Fruit fly (Drosophila melanogaster): ENCODE measurements around the gene CG42537.

CG42537 gene

dm6 chr3R:6351181-6351580 is 26.4 kb upstream of the CG42537 start (continued):
- TF ChIP-seq onecut (GFP tag; IDR thresholded peaks at IDR 0.05) (peak; percentile 84), grn (GFP tag; optimal IDR thresholded peaks at IDR 0.05) (no peak), stc (GFP tag; IDR thresholded peaks at IDR 0.05) (0 out of 2 replicates have a peak, but pooled peaks have one; percentile 11), cad (GFP tag; optimal IDR thresholded peaks at IDR 0.05) (peak; percentile 61), HHEX (GFP tag; optimal IDR thresholded peaks at IDR 0.05) (no peak), so (GFP tag; IDR thresholded peaks at IDR 0.05) (peak; percentile 44; the same call in 1 of the 3 replicates), CG4282 (GFP tag; optimal IDR thresholded peaks at IDR 0.05) (no peak), CG16779 (GFP tag; IDR thresholded peaks at IDR 0.05) (0 out of 2 replicates have a peak, but pooled peaks have one; percentile 16), Gug (GFP tag; IDR thresholded peaks at IDR 0.05) (no peak), pros (GFP tag; optimal IDR thresholded peaks at IDR 0.05) (peak; percentile 79), pan (optimal IDR thresholded peaks at IDR 0.05) (no peak), pan (GFP tag; optimal IDR thresholded peaks at IDR 0.05 in 1 of 2, IDR thresholded peaks at IDR 0.05 in 1 of 2) (peak in 1 of 2 experiments; percentile 22), Elba2 (GFP tag; optimal IDR thresholded peaks at IDR 0.05) (peak; percentile 56), seq (GFP tag; IDR thresholded peaks at IDR 0.05) (no peak), kni (GFP tag; optimal IDR thresholded peaks at IDR 0.05) (peak; percentile 21), rib (GFP tag; IDR thresholded peaks at IDR 0.05) (no peak), Antp (GFP tag; optimal IDR thresholded peaks at IDR 0.05) (no peak), cg (GFP tag; optimal IDR thresholded peaks at IDR 0.05) (peak; percentile 85), Neu2 (GFP tag; optimal IDR thresholded peaks at IDR 0.05; ENCODE audit: borderline replicate concordance) (peak; percentile 39), gcm2 (GFP tag; optimal IDR thresholded peaks at IDR 0.05) (no peak), otp (GFP tag; IDR thresholded peaks at IDR 0.05) (0 out of 3 replicates have a peak, but pooled peaks have one; percentile 4), CG7372 (GFP tag; IDR thresholded peaks at IDR 0.05) (no peak), Nf-YB (GFP tag; optimal IDR thresholded peaks at IDR 0.05) (peak; percentile 21), MBD-R2 (GFP tag; IDR thresholded peaks at IDR 0.05) (peak; percentile 13; the same call in 1 of the 2 replicates), CG9437 (GFP tag; optimal IDR thresholded peaks at IDR 0.05) (peak; percentile 22), kah (GFP tag; optimal IDR thresholded peaks at IDR 0.05) (no peak), z (GFP tag; IDR thresholded peaks at IDR 0.05) (0 out of 3 replicates have a peak, but pooled peaks have one; percentile 31), CG2889 (GFP tag; IDR thresholded peaks at IDR 0.05) (no peak), CG2199 (GFP tag; IDR thresholded peaks at IDR 0.05) (peak; percentile 66; the same call in 1 of the 3 replicates), CG7357 (GFP tag; IDR thresholded peaks at IDR 0.05) (no peak), CG3281 (GFP tag; optimal IDR thresholded peaks at IDR 0.05) (no peak), Dbx (GFP tag; IDR thresholded peaks at IDR 0.05) (no peak), croc (GFP tag; conservative IDR thresholded peaks at IDR 0.05) (no peak), CG8359 (GFP tag; optimal IDR thresholded peaks at IDR 0.05; ENCODE audit: borderline replicate concordance) (peak; percentile 43), CG6683 (GFP tag; optimal IDR thresholded peaks at IDR 0.05) (no peak), Med (GFP tag) (peak; percentile 27), MESR4 (GFP tag; optimal IDR thresholded peaks at IDR 0.05) (peak; percentile 51), CG6813 (GFP tag; optimal IDR thresholded peaks at IDR 0.05) (peak; percentile 21), Hmx (GFP tag; optimal IDR thresholded peaks at IDR 0.05) (no peak)

dm6 chr3R:6351696-6352378 is 25.8 kb upstream of the CG42537 start:
- TF ChIP-seq run (tag; optimal IDR thresholded peaks at IDR 0.05), result peak; percentile 24
- TF ChIP-seq CG11560 (tag; IDR thresholded peaks at IDR 0.05), result no peak
- TF ChIP-seq CG2712 (tag; optimal IDR thresholded peaks at IDR 0.05), result peak; percentile 51
- no peak for TF ChIP-seq jumu (GFP tag; optimal IDR thresholded peaks at IDR 0.05)
- TF ChIP-seq CG4282 (GFP tag; optimal IDR thresholded peaks at IDR 0.05), result no peak
- no peak for TF ChIP-seq Jarid2 (GFP tag; optimal IDR thresholded peaks at IDR 0.05)
- peak; percentile 10 for TF ChIP-seq CG15269 (tag; optimal IDR thresholded peaks at IDR 0.05)
- no peak for TF ChIP-seq caup (GFP tag; optimal IDR thresholded peaks at IDR 0.05; ENCODE audit: severe bottlenecking)
- no peak for TF ChIP-seq ash1 (GFP tag; optimal IDR thresholded peaks at IDR 0.05)
- no peak for TF ChIP-seq her (GFP tag; optimal IDR thresholded peaks at IDR 0.05)
- peak; percentile 24 for TF ChIP-seq Asciz (GFP tag; optimal IDR thresholded peaks at IDR 0.05)
- TF ChIP-seq CG9817 (tag; optimal IDR thresholded peaks at IDR 0.05), result peak; percentile 11
- TF ChIP-seq CG1233 (GFP tag; optimal IDR thresholded peaks at IDR 0.05), result peak; percentile 9
- TF ChIP-seq unpg (GFP tag; optimal IDR thresholded peaks at IDR 0.05), result peak; percentile 32

Measured in whole organism, embryonic.